Worm (Caenorhabditis elegans): ENCODE data around the gene D1046.2.

The D1046.2 gene

ce11 chrIV:8881181-8881580 is 44.7 kb downstream of the D1046.2 start, which contains the start of gene C09G9.8:
C09G9.8 (plus strand) TSS chrIV:8881481.
- no peak for TF ChIP-seq unc-62 (GFP tag; optimal IDR thresholded peaks at IDR 0.05)

DNA sequence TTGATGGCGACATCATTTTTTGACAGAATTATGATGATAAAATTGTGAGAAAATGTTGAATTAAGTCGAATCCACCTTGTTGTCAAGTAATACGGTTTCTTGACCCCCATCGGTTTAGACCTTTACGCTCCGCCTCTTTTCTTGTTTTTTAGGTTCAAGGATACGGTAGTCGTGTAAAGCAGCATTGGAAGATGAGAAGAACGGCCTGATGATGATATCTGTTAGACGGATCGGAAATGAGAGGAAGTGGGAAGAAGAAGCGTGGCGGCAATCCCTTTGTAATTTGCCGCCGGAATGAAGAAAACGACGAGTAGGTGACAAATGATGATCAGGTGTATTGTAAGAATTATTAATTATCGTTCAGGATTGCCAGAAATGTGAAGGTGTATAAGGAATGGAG is 46.1 kb downstream of the D1046.2 start, which contains the start of gene npax-4:
Gene npax-4, minus strand, starts transcription at position 101 of the 400 bp plus-strand sequence.
- no peak for TF ChIP-seq unc-62 (GFP tag; optimal IDR thresholded peaks at IDR 0.05)

Measured in whole organism, dauer.